Worm (Caenorhabditis elegans) whole organism, L4 larva: Measurements from ENCODE around the gene F10C2.7.

Experiments
- F26F4.8 ChIP-seq: fragments of 200-800 bp; sonication (Bioruptor generic); conservative IDR thresholded peaks from 2 replicates; pipeline ENCODE4 v1.3.6; 2022; ENCODE audit warnings: missing genetic modification characterization, missing compliant biosample characterization
- F37D6.2 ChIP-seq: sonication (generic microtip); optimal IDR thresholded peaks from 2 replicates; lab custom pipeline; 2016; ENCODE audit warnings: mild to moderate bottlenecking, missing genetic modification characterization, missing compliant biosample characterization
- R02D3.7 ChIP-seq: fragments of 150-350 bp; sonication (generic microtip); optimal IDR thresholded peaks from 3 replicates; lab custom pipeline; 2014; ENCODE audit warnings: missing biosample characterization, missing genetic modification characterization
- Y75B8A.6 ChIP-seq: fragments of 200-800 bp; sonication (Bioruptor generic); IDR thresholded peaks from 2 replicates; pipeline ENCODE4 v1.3.6; 2022; ENCODE audit warnings: missing genetic modification reagents, missing genetic modification characterization, missing compliant biosample characterization
- ZK337.2 ChIP-seq: fragments of 200-800 bp; sonication (Bioruptor generic); IDR thresholded peaks from 2 replicates; pipeline ENCODE4 v1.3.6; 2022; ENCODE audit warnings: missing genetic modification reagents, missing genetic modification characterization, missing compliant biosample characterization
- ZK546.5 ChIP-seq, 2 experiments: sonication (generic microtip); optimal IDR thresholded peaks; 2 replicates each; lab custom pipeline; 2017; ENCODE audit warnings: missing biosample characterization in 2 of 2, missing genetic modification characterization in 2 of 2
- arid-1 ChIP-seq: fragments of 200-800 bp; sonication (Bioruptor generic); conservative IDR thresholded peaks from 2 replicates; pipeline ENCODE4 v1.3.6; 2022; ENCODE audit warnings: missing genetic modification reagents, missing genetic modification characterization, missing compliant biosample characterization
- ceh-20 ChIP-seq: fragments of 200-800 bp; sonication (Bioruptor generic); IDR thresholded peaks from 2 replicates; pipeline ENCODE4 v1.3.6; 2022; ENCODE audit warnings: missing genetic modification reagents, missing genetic modification characterization, missing compliant biosample characterization
- ceh-82 ChIP-seq: sonication (generic microtip); optimal IDR thresholded peaks from 2 replicates; lab custom pipeline; 2017; ENCODE audit warnings: missing biosample characterization, missing genetic modification characterization
- ctbp-1 ChIP-seq: fragments of 200-800 bp; sonication (Bioruptor generic); IDR thresholded peaks from 2 replicates; pipeline ENCODE4 v1.3.6; 2022; ENCODE audit warnings: missing genetic modification reagents, missing genetic modification characterization, missing compliant biosample characterization
- daf-16 ChIP-seq, 3 experiments: sonication (generic microtip); optimal IDR thresholded peaks; 2 replicates each; lab custom pipeline; 2016 to 2017; ENCODE audit warnings: missing genetic modification characterization in 3 of 3, missing genetic modification reagents in 3 of 3, mild to moderate bottlenecking in 2 of 3, missing compliant biosample characterization in 2 of 3, missing biosample characterization in 1 of 3, moderate library complexity in 1 of 3
- daf-8 ChIP-seq: fragments of 200-800 bp; sonication (Bioruptor generic); IDR thresholded peaks from 2 replicates; pipeline ENCODE4 v1.3.6; 2022; ENCODE audit warnings: missing genetic modification characterization, missing compliant biosample characterization
- dve-1 ChIP-seq: sonication (generic microtip); optimal IDR thresholded peaks from 2 replicates; lab custom pipeline; 2017; ENCODE audit warnings: antibody characterized with exemption, mild to moderate bottlenecking, missing genetic modification characterization, missing compliant biosample characterization; ENCODE audit not compliant: insufficient read depth
- egl-43 ChIP-seq: fragments of 200-800 bp; sonication (Bioruptor generic); IDR thresholded peaks from 2 replicates; pipeline ENCODE4 v1.3.6; 2022; ENCODE audit warnings: missing genetic modification reagents, missing genetic modification characterization, missing compliant biosample characterization
- fkh-10 ChIP-seq: fragments of 150-350 bp; optimal IDR thresholded peaks from 2 replicates; lab custom pipeline; 2014; ENCODE audit warnings: missing biosample characterization, missing genetic modification reagents, missing genetic modification characterization
- hif-1 ChIP-seq, 2 experiments: sonication (generic microtip); optimal IDR thresholded peaks; 2 replicates each; lab custom pipeline; 2016 to 2017; ENCODE audit warnings: missing compliant biosample characterization in 2 of 2, missing genetic modification characterization in 2 of 2, missing genetic modification reagents in 2 of 2, missing genotype in 2 of 2, mild to moderate bottlenecking in 1 of 2
- hlh-11 ChIP-seq: fragments of 200-800 bp; sonication (Bioruptor generic); optimal IDR thresholded peaks from 2 replicates; lab custom pipeline; 2018; ENCODE audit warnings: mild to moderate bottlenecking, missing genetic modification characterization, missing compliant biosample characterization
- hlh-30 ChIP-seq: sonication (generic microtip); optimal IDR thresholded peaks from 2 replicates; lab custom pipeline; 2017; ENCODE audit warnings: antibody characterized with exemption, mild to moderate bottlenecking, missing genetic modification characterization, missing compliant biosample characterization; ENCODE audit not compliant: insufficient read depth
- hmg-1.1 ChIP-seq: fragments of 200-800 bp; sonication (Bioruptor generic); IDR thresholded peaks from 2 replicates; pipeline ENCODE4 v1.3.6; 2022; ENCODE audit warnings: missing genetic modification reagents, missing genetic modification characterization, missing compliant biosample characterization
- jun-1 ChIP-seq: fragments of 150-350 bp; optimal IDR thresholded peaks from 2 replicates; lab custom pipeline; 2014; ENCODE audit warnings: missing biosample characterization, missing genetic modification reagents, missing genetic modification characterization
- lin-13 ChIP-seq: fragments of 150-350 bp; optimal IDR thresholded peaks from 2 replicates; lab custom pipeline; 2014; ENCODE audit warnings: missing biosample characterization, missing genetic modification reagents, missing genetic modification characterization
- lin-15B ChIP-seq: fragments of 150-350 bp; sonication (generic microtip); optimal IDR thresholded peaks from 3 replicates; lab custom pipeline; 2014; ENCODE audit warnings: missing biosample characterization, missing genetic modification characterization
- lir-3 ChIP-seq: sonication (generic microtip); optimal IDR thresholded peaks from 2 replicates; lab custom pipeline; 2016; ENCODE audit warnings: mild to moderate bottlenecking, missing genetic modification characterization, missing compliant biosample characterization
- lsy-2 ChIP-seq, 2 experiments: fragments of 150-350 bp in 1 of 2; sonication (generic microtip) in 1 of 2; optimal IDR thresholded peaks; 2 replicates each; lab custom pipeline; 2014 to 2017; ENCODE audit warnings: missing biosample characterization in 2 of 2, missing genetic modification characterization in 2 of 2
- madf-5 ChIP-seq, 2 experiments: fragments of 200-800 bp; sonication (Bioruptor generic); IDR thresholded peaks; 2 replicates each; pipeline ENCODE4 v1.3.6; 2022; ENCODE audit warnings: missing compliant biosample characterization in 2 of 2, missing genetic modification characterization in 2 of 2
- madf-9 ChIP-seq: fragments of 200-800 bp; sonication (Bioruptor generic); conservative IDR thresholded peaks from 2 replicates; pipeline ENCODE4 v1.3.6; 2022; ENCODE audit warnings: missing genetic modification reagents, missing genetic modification characterization, missing compliant biosample characterization
- mdl-1 ChIP-seq, 2 experiments: fragments of 150-350 bp in 1 of 2; sonication (generic microtip) in 1 of 2; optimal IDR thresholded peaks; 2 replicates each; lab custom pipeline; 2014 to 2017; ENCODE audit warnings: missing biosample characterization in 2 of 2, missing genetic modification characterization in 2 of 2
- mep-1 ChIP-seq: fragments of 150-350 bp; sonication (generic microtip); optimal IDR thresholded peaks from 3 replicates; lab custom pipeline; 2014; ENCODE audit warnings: missing biosample characterization, missing genetic modification characterization
- mes-2 ChIP-seq: sonication (generic microtip); optimal IDR thresholded peaks from 2 replicates; lab custom pipeline; 2016; ENCODE audit warnings: missing genotype, mild to moderate bottlenecking, missing genetic modification characterization, missing compliant biosample characterization; ENCODE audit not compliant: poor library complexity, severe bottlenecking
- mxl-2 ChIP-seq: fragments of 200-800 bp; sonication (Bioruptor generic); conservative IDR thresholded peaks from 2 replicates; pipeline ENCODE4 v1.3.6; 2022; ENCODE audit warnings: missing genetic modification reagents, missing genetic modification characterization, missing compliant biosample characterization
- nhr-10 ChIP-seq: fragments of 150-350 bp; optimal IDR thresholded peaks from 2 replicates; lab custom pipeline; 2014; ENCODE audit warnings: missing biosample characterization, missing genetic modification characterization
- nhr-11 ChIP-seq: fragments of 150-350 bp; optimal IDR thresholded peaks from 2 replicates; lab custom pipeline; 2014; ENCODE audit warnings: missing biosample characterization, missing genetic modification characterization
- nhr-237 ChIP-seq: sonication (generic microtip); optimal IDR thresholded peaks from 2 replicates; lab custom pipeline; 2017; ENCODE audit warnings: missing biosample characterization, missing genetic modification characterization
- nhr-28 ChIP-seq: fragments of 150-350 bp; optimal IDR thresholded peaks from 2 replicates; lab custom pipeline; 2014; ENCODE audit warnings: missing biosample characterization, missing genetic modification characterization
- nhr-6 ChIP-seq: fragments of 150-350 bp; optimal IDR thresholded peaks from 2 replicates; lab custom pipeline; 2014; ENCODE audit warnings: missing biosample characterization, missing genetic modification characterization
- nhr-76 ChIP-seq: fragments of 150-350 bp; optimal IDR thresholded peaks from 2 replicates; lab custom pipeline; 2014; ENCODE audit warnings: missing biosample characterization, missing genetic modification characterization
- pha-4 ChIP-seq, 2 experiments: fragments of 150-350 bp in 1 of 2; fragments of 200-800 bp in 1 of 2; sonication (Bioruptor generic) in 1 of 2; IDR thresholded peaks in 1 of 2; optimal IDR thresholded peaks in 1 of 2; 2 replicates each; pipeline versions ENCODE4 v1.3.6 to Lab custom; 2014 to 2022; ENCODE audit warnings: missing genetic modification characterization in 2 of 2, missing genetic modification reagents in 2 of 2, missing biosample characterization in 1 of 2, missing compliant biosample characterization in 1 of 2
- rbr-2 ChIP-seq: sonication (generic microtip); optimal IDR thresholded peaks from 2 replicates; lab custom pipeline; 2016; ENCODE audit warnings: missing genotype, missing genetic modification characterization, missing compliant biosample characterization
- sdz-12 ChIP-seq: fragments of 200-800 bp; sonication (Bioruptor generic); optimal IDR thresholded peaks from 2 replicates; lab custom pipeline; 2018; ENCODE audit warnings: mild to moderate bottlenecking, missing genetic modification characterization, missing compliant biosample characterization
- set-16 ChIP-seq: fragments of 200-800 bp; sonication (Bioruptor generic); IDR thresholded peaks from 2 replicates; pipeline ENCODE4 v1.3.6; 2022; ENCODE audit warnings: missing genetic modification reagents, missing genetic modification characterization, missing compliant biosample characterization
- skn-1 ChIP-seq: fragments of 150-350 bp; optimal IDR thresholded peaks from 2 replicates; lab custom pipeline; 2014; ENCODE audit warnings: missing biosample characterization, missing genetic modification characterization
- snpc-4 ChIP-seq: fragments of 150-350 bp; optimal IDR thresholded peaks from 2 replicates; lab custom pipeline; 2014; ENCODE audit warnings: missing biosample characterization, missing genetic modification characterization
- unc-130 ChIP-seq: sonication (generic microtip); optimal IDR thresholded peaks from 2 replicates; lab custom pipeline; 2016; ENCODE audit warnings: missing genetic modification reagents, missing genetic modification characterization, missing compliant biosample characterization
- unc-39 ChIP-seq: sonication (generic microtip); optimal IDR thresholded peaks from 2 replicates; lab custom pipeline; 2017; ENCODE audit warnings: missing biosample characterization, missing genetic modification characterization
- unc-62 ChIP-seq, 3 experiments: fragments of 150-350 bp in 1 of 3; sonication (generic microtip); optimal IDR thresholded peaks in 2 of 3; peaks in 1 of 3; 1 replicate in 1 of 3; 2 replicates in 2 of 3; lab custom pipeline; 2014 to 2017; ENCODE audit warnings: missing biosample characterization in 3 of 3, missing genetic modification characterization in 3 of 3, missing genetic modification reagents in 3 of 3, missing genotype in 1 of 3
- zip-2 ChIP-seq: fragments of 150-350 bp; optimal IDR thresholded peaks from 2 replicates; lab custom pipeline; 2014; ENCODE audit warnings: missing biosample characterization, missing genetic modification characterization
- ztf-7 ChIP-seq: fragments of 150-350 bp; optimal IDR thresholded peaks from 2 replicates; lab custom pipeline; 2014; ENCODE audit warnings: missing biosample characterization, missing genetic modification characterization

The F10C2.7 gene

DNA sequence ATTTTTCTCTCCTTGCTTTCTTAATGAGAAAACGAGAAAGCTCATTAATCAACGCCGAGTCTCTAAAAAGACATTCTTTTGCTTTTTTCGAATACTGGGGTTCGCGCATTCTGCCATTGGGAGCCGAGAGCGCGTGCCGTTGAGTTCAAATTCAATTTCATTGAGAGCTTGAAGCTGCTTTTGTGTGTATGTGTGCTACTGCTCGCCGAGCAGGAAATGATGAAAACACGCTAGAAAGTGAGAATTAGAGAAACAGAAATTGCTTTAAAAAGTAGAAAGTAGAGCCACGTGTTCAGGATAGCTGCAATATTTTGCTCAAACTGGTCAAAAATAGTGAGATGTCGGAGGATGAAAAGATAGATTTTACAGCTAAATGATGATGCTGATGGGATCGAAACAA lies 28.0 kb upstream of the F10C2.7 start (continued):
- TF ChIP-seq ztf-7 (tag; lab: Kevin White, UChicago) (no peak), lin-13 (GFP tag; lab: Kevin White, UChicago) (no peak), rbr-2 (no peak), madf-5 (GFP tag; IDR thresholded peaks at IDR 0.05; lab: Robert Waterston, UW) (no peak)

DNA sequence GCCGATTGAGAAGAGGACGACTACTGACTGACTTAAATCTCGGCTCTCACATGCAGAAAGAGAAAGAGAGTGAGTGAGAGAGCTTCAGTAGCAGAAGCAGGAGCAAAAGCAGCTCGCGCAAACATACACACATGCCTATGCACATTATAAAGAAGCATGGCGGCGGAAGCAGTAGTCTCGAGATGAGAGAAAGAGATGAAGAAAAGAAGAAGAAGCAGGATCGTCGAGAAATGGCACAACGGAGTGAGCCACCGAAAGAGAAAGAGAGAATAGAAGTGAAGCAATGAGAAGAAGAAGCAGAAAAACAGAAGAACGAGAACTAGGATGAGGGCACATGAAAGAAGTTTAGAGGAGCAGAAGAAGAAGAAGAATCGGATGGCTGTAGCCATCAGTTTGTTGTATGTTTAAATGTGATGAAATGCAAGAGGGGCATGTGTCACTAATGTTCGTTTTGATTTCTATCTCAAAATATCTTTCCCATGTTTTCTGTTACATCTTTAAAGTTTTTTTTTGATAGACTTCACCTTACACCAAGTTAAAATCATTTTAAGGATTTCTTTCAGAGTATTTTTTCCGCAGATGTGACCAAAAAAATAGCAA lies 26.7 kb upstream of the F10C2.7 start:
- TF ChIP-seq F26F4.8 (GFP tag; lab: Robert Waterston, UW) (no peak), daf-8 (no peak), hlh-11 (tag; lab: Kevin White, UChicago) (peak; percentile 25), nhr-11 (peak; percentile 83), daf-16 (GFP tag; optimal IDR thresholded peaks at IDR 0.05; lab: Kevin White, UChicago) (peak in 1 of 2 experiments; percentile 33), daf-16 (tag; optimal IDR thresholded peaks at IDR 0.05; lab: Kevin White, UChicago) (no peak), ceh-20 (GFP tag; lab: Robert Waterston, UW) (no peak), ctbp-1 (GFP tag; lab: Robert Waterston, UW) (peak; percentile 81), mxl-2 (GFP tag; lab: Robert Waterston, UW) (no peak), unc-62 (GFP tag; optimal IDR thresholded peaks at IDR 0.05 in 1 of 2; lab: Kevin White, UChicago) (peak in 1 of 2 experiments; percentile 89), unc-62 (tag; optimal IDR thresholded peaks at IDR 0.05; lab: Kevin White, UChicago) (no peak), jun-1 (tag; lab: Kevin White, UChicago) (no peak), nhr-76 (tag; lab: Kevin White, UChicago) (no peak), sdz-12 (GFP tag; lab: Kevin White, UChicago) (no peak), lsy-2 (tag; optimal IDR thresholded peaks at IDR 0.05; lab: Kevin White, UChicago) (peak; percentile 28 to 49), ZK546.5 (tag; optimal IDR thresholded peaks at IDR 0.05; lab: Kevin White, UChicago) (no peak), hmg-1.1 (GFP tag; lab: Robert Waterston, UW) (peak; percentile 68), hlh-30 (tag; lab: Kevin White, UChicago) (peak; percentile 86), hif-1 (tag; optimal IDR thresholded peaks at IDR 0.05; lab: Kevin White, UChicago) (peak in 1 of 2 experiments; percentile 5), fkh-10 (peak; percentile 93), set-16 (GFP tag; lab: Robert Waterston, UW) (no peak), mdl-1 (tag; optimal IDR thresholded peaks at IDR 0.05; lab: Kevin White, UChicago) (peak in 1 of 2 experiments; percentile 90), ZK337.2 (no peak), madf-9 (GFP tag; lab: Robert Waterston, UW) (no peak), unc-130 (GFP tag; lab: Kevin White, UChicago) (no peak), zip-2 (no peak), lir-3 (tag; lab: Kevin White, UChicago) (no peak), rbr-2 (peak; percentile 76), dve-1 (tag; lab: Kevin White, UChicago) (peak; percentile 3), nhr-10 (tag; lab: Kevin White, UChicago) (no peak), snpc-4 (tag; lab: Kevin White, UChicago) (no peak), R02D3.7 (tag; lab: Kevin White, UChicago) (no peak), ztf-7 (tag; lab: Kevin White, UChicago) (no peak), Y75B8A.6 (GFP tag; lab: Robert Waterston, UW) (no peak), mep-1 (tag; lab: Kevin White, UChicago) (peak; percentile 31), nhr-237 (no peak), F37D6.2 (tag; lab: Kevin White, UChicago) (peak; percentile 59), nhr-28 (tag; lab: Kevin White, UChicago) (no peak), nhr-6 (tag; lab: Kevin White, UChicago) (peak; percentile 39), lin-15B (tag; lab: Kevin White, UChicago) (no peak), ceh-82 (tag; lab: Kevin White, UChicago) (no peak), unc-39 (tag; lab: Kevin White, UChicago) (no peak), arid-1 (GFP tag; lab: Robert Waterston, UW) (no peak), skn-1 (no peak), pha-4 (GFP tag; IDR thresholded peaks at IDR 0.05; lab: Robert Waterston, UW) (no peak), pha-4 (tag; optimal IDR thresholded peaks at IDR 0.05; lab: Kevin White, UChicago) (no peak), mes-2 (tag; lab: Kevin White, UChicago) (peak; percentile 34), egl-43 (no peak; the same call in 1 of the 2 replicates)
